Fruit fly (Drosophila melanogaster) whole organism, embryonic: ENCODE data around the gene Ankrd49.

Experiments
- Awh ChIP-seq: fragments of 200-800 bp; sonication (Bioruptor generic); IDR thresholded peaks from 2 replicates; pipeline ENCODE4, ENCODE4 v1.3.6; 2022; ENCODE audit warnings: missing biosample characterization, missing genetic modification characterization
- B-H2 ChIP-seq: fragments of 200-800 bp; sonication (Bioruptor generic); optimal IDR thresholded peaks from 2 replicates; lab custom pipeline; 2018; ENCODE audit warnings: missing biosample characterization, mild to moderate bottlenecking, missing genetic modification characterization
- Blimp-1 ChIP-seq: fragments of 200-800 bp; sonication (Bioruptor generic); optimal IDR thresholded peaks from 3 replicates; lab custom pipeline; 2018; ENCODE audit warnings: missing biosample characterization, missing genetic modification characterization, mild to moderate bottlenecking, moderate library complexity, missing genetic modification reagents
- CG10462 ChIP-seq: fragments of 200-800 bp; sonication (Bioruptor generic); optimal IDR thresholded peaks from 2 replicates; lab custom pipeline; 2016; ENCODE audit warnings: missing biosample characterization, missing genetic modification characterization
- CG11456 ChIP-seq: fragments of 200-800 bp; sonication (Bioruptor generic); IDR thresholded peaks from 3 replicates; pipeline ENCODE4 v1.3.6; 2022; ENCODE audit warnings: missing biosample characterization, missing genetic modification characterization
- CG12104 ChIP-seq: fragments of 200-800 bp; sonication (Bioruptor generic); optimal IDR thresholded peaks from 3 replicates; lab custom pipeline; 2016; ENCODE audit warnings: missing biosample characterization, missing genetic modification characterization
- CG14014 ChIP-seq: fragments of 200-800 bp; sonication (Bioruptor generic); IDR thresholded peaks from 2 replicates; pipeline ENCODE4 v1.3.6; 2022; ENCODE audit warnings: missing biosample characterization, missing genetic modification characterization
- CG15011 ChIP-seq: fragments of 200-800 bp; sonication (Bioruptor generic); optimal IDR thresholded peaks from 3 replicates; lab custom pipeline; 2018; ENCODE audit warnings: missing biosample characterization, mild to moderate bottlenecking, missing genetic modification characterization
- CG17568 ChIP-seq: fragments of 200-800 bp; sonication (Bioruptor generic); optimal IDR thresholded peaks from 2 replicates; lab custom pipeline; 2018; ENCODE audit warnings: missing biosample characterization, mild to moderate bottlenecking, missing genetic modification characterization, moderate library complexity
- CG2202 ChIP-seq: fragments of 200-800 bp; sonication (Bioruptor generic); optimal IDR thresholded peaks from 2 replicates; lab custom pipeline; 2018; ENCODE audit warnings: missing biosample characterization, mild to moderate bottlenecking, missing genetic modification characterization
- CG2889 ChIP-seq: fragments of 200-800 bp; sonication (Bioruptor generic); IDR thresholded peaks from 3 replicates; pipeline ENCODE4 v1.3.6; 2022; ENCODE audit warnings: missing biosample characterization, missing genetic modification characterization
- CG31388 ChIP-seq: fragments of 200-800 bp; sonication (Bioruptor generic); optimal IDR thresholded peaks from 2 replicates; lab custom pipeline; 2016; ENCODE audit warnings: missing biosample characterization, missing genetic modification characterization
- CG4820 ChIP-seq: fragments of 200-800 bp; sonication (Bioruptor generic); optimal IDR thresholded peaks from 3 replicates; lab custom pipeline; 2016; ENCODE audit warnings: missing biosample characterization, missing genetic modification characterization
- CG7372 ChIP-seq: fragments of 200-800 bp; sonication (Bioruptor generic); IDR thresholded peaks from 2 replicates; pipeline ENCODE4 v1.3.6; 2022; ENCODE audit warnings: missing biosample characterization, missing genetic modification characterization
- CG8089 ChIP-seq: fragments of 200-800 bp; sonication (Bioruptor generic); optimal IDR thresholded peaks from 3 replicates; lab custom pipeline; 2016; ENCODE audit warnings: missing biosample characterization, missing genetic modification characterization
- CTCF ChIP-seq: fragments of 200-800 bp; sonication (Bioruptor generic); optimal IDR thresholded peaks from 2 replicates; lab custom pipeline; 2017; ENCODE audit warnings: missing biosample characterization, mild to moderate bottlenecking, missing genetic modification characterization, moderate library complexity
- Fer2 ChIP-seq: fragments of 200-800 bp; sonication (Bioruptor generic); optimal IDR thresholded peaks from 2 replicates; lab custom pipeline; 2018; ENCODE audit warnings: missing biosample characterization, mild to moderate bottlenecking, missing genetic modification characterization, moderate library complexity
- Gug ChIP-seq: fragments of 200-800 bp; sonication (Bioruptor generic); IDR thresholded peaks from 4 replicates; pipeline ENCODE4 v1.3.6; 2022; ENCODE audit warnings: missing biosample characterization, missing genetic modification characterization
- HHEX ChIP-seq: fragments of 200-800 bp; sonication (Bioruptor generic); optimal IDR thresholded peaks from 3 replicates; lab custom pipeline; 2017; ENCODE audit warnings: missing biosample characterization, mild to moderate bottlenecking, missing genetic modification characterization, missing genetic modification reagents
- HmgD ChIP-seq: fragments of 200-800 bp; sonication (Bioruptor generic); optimal IDR thresholded peaks from 3 replicates; lab custom pipeline; 2016; ENCODE audit warnings: missing biosample characterization, missing genetic modification characterization
- Hmr ChIP-seq: fragments of 200-800 bp; sonication (Bioruptor generic); optimal IDR thresholded peaks from 3 replicates; lab custom pipeline; 2017; ENCODE audit warnings: mild to moderate bottlenecking, missing biosample characterization, missing genetic modification reagents, missing genetic modification characterization
- MESR4 ChIP-seq: fragments of 200-800 bp; sonication (Bioruptor generic); optimal IDR thresholded peaks from 2 replicates; lab custom pipeline; 2018; ENCODE audit warnings: missing biosample characterization, mild to moderate bottlenecking, missing genetic modification characterization, moderate library complexity
- Med ChIP-seq: fragments of 200-800 bp; sonication (Bioruptor generic); peaks from one replicate; lab custom pipeline; 2016; ENCODE audit warnings: missing biosample characterization, missing genetic modification characterization, mild to moderate bottlenecking, inconsistent platforms, moderate library complexity
- Nf-YC ChIP-seq: fragments of 200-800 bp; optimal IDR thresholded peaks from 3 replicates; lab custom pipeline; 2019; ENCODE audit warnings: missing biosample characterization, mild to moderate bottlenecking, missing genetic modification characterization, moderate library complexity
- NfI ChIP-seq: fragments of 200-800 bp; sonication (Bioruptor generic); optimal IDR thresholded peaks from 3 replicates; lab custom pipeline; 2018; ENCODE audit warnings: missing biosample characterization, mild to moderate bottlenecking, missing genetic modification characterization, moderate library complexity
- Side ChIP-seq: fragments of 200-800 bp; sonication (Bioruptor generic); optimal IDR thresholded peaks from 2 replicates; lab custom pipeline; 2016; ENCODE audit warnings: missing biosample characterization, missing genetic modification characterization
- Sry-β ChIP-seq: fragments of 200-800 bp; sonication (Bioruptor generic); optimal IDR thresholded peaks from 2 replicates; lab custom pipeline; 2018; ENCODE audit warnings: missing biosample characterization, mild to moderate bottlenecking, missing genetic modification characterization, moderate library complexity
- Tbp ChIP-seq: fragments of >200 bp; optimal IDR thresholded peaks from 2 replicates; lab custom pipeline; 2018; ENCODE audit warnings: missing biosample characterization, missing genetic modification characterization
- Usf ChIP-seq: fragments of 200-800 bp; sonication (Bioruptor generic); optimal IDR thresholded peaks from 2 replicates; lab custom pipeline; 2017; ENCODE audit warnings: missing genotype, missing biosample characterization, missing genetic modification characterization
- Vsx1 ChIP-seq: fragments of 200-800 bp; sonication (Bioruptor generic); optimal IDR thresholded peaks from 2 replicates; lab custom pipeline; 2017; ENCODE audit warnings: missing biosample characterization, mild to moderate bottlenecking, missing genetic modification characterization, missing genetic modification reagents
- ara ChIP-seq: fragments of 200-800 bp; sonication (Bioruptor generic); IDR thresholded peaks from 2 replicates; pipeline ENCODE4 v1.3.6; 2022; ENCODE audit warnings: missing biosample characterization, missing genetic modification characterization
- bab2 ChIP-seq: fragments of 200-800 bp; sonication (Bioruptor generic); optimal IDR thresholded peaks from 2 replicates; lab custom pipeline; 2016; ENCODE audit warnings: missing biosample characterization, missing genetic modification characterization
- corto ChIP-seq: fragments of 200-800 bp; sonication (Bioruptor generic); optimal IDR thresholded peaks from 2 replicates; lab custom pipeline; 2016; ENCODE audit warnings: missing biosample characterization, mild to moderate bottlenecking, missing genetic modification characterization, moderate library complexity
- dm ChIP-seq: fragments of 200-800 bp; sonication (Bioruptor generic); optimal IDR thresholded peaks from 3 replicates; lab custom pipeline; 2016; ENCODE audit warnings: missing biosample characterization, missing genetic modification characterization
- fd102C ChIP-seq: fragments of 200-800 bp; sonication (Bioruptor generic); optimal IDR thresholded peaks from 2 replicates; lab custom pipeline; 2018; ENCODE audit warnings: missing biosample characterization, mild to moderate bottlenecking, missing genetic modification characterization, moderate library complexity
- fru ChIP-seq: fragments of >200 bp; optimal IDR thresholded peaks from 2 replicates; lab custom pipeline; 2017
- gfzf ChIP-seq: fragments of 200-800 bp; sonication (Bioruptor generic); optimal IDR thresholded peaks from 2 replicates; lab custom pipeline; 2016; ENCODE audit warnings: missing biosample characterization, mild to moderate bottlenecking, missing genetic modification characterization, moderate library complexity
- insv ChIP-seq, 2 experiments: fragments of 200-800 bp; sonication (Bioruptor generic); optimal IDR thresholded peaks; 3 replicates each; lab custom pipeline; 2016 to 2018; ENCODE audit warnings: missing biosample characterization in 2 of 2, missing genetic modification characterization in 2 of 2
- org-1 ChIP-seq: fragments of 200-800 bp; sonication (Bioruptor generic); optimal IDR thresholded peaks from 2 replicates; lab custom pipeline; 2017; ENCODE audit warnings: missing biosample characterization, missing genetic modification characterization
- pzg ChIP-seq: fragments of 200-800 bp; sonication (Bioruptor generic); optimal IDR thresholded peaks from 3 replicates; lab custom pipeline; 2018; ENCODE audit warnings: missing biosample characterization, mild to moderate bottlenecking, missing genetic modification characterization, moderate library complexity
- repo ChIP-seq: fragments of 200-800 bp; sonication (Bioruptor generic); optimal IDR thresholded peaks from 2 replicates; lab custom pipeline; 2016; ENCODE audit warnings: missing biosample characterization, missing genetic modification characterization
- salm ChIP-seq: fragments of 200-800 bp; sonication (Bioruptor generic); optimal IDR thresholded peaks from 2 replicates; lab custom pipeline; 2018; ENCODE audit warnings: missing biosample characterization, mild to moderate bottlenecking, missing genetic modification characterization
- sens-2 ChIP-seq: fragments of 200-800 bp; sonication (Bioruptor generic); IDR thresholded peaks from 2 replicates; pipeline ENCODE4 v1.3.6; 2022; ENCODE audit warnings: missing biosample characterization, missing genetic modification characterization
- slbo ChIP-seq: fragments of 200-800 bp; sonication (Bioruptor generic); IDR thresholded peaks from 2 replicates; pipeline ENCODE4 v1.3.6; 2022; ENCODE audit warnings: missing biosample characterization, missing genetic modification characterization
- slp2 ChIP-seq: fragments of 200-800 bp; sonication (Bioruptor generic); optimal IDR thresholded peaks from 2 replicates; lab custom pipeline; 2016; ENCODE audit warnings: missing biosample characterization, missing genetic modification characterization
- tll ChIP-seq, 2 experiments: fragments of 200-800 bp in 1 of 2; fragments of >200 bp in 1 of 2; sonication (Bioruptor generic) in 1 of 2; optimal IDR thresholded peaks; 2 replicates each; lab custom pipeline; 2017 to 2019; ENCODE audit warnings: missing biosample characterization in 2 of 2, missing genetic modification characterization in 2 of 2, mild to moderate bottlenecking in 1 of 2, moderate library complexity in 1 of 2
- toy ChIP-seq: fragments of 200-800 bp; sonication (Bioruptor generic); IDR thresholded peaks from 2 replicates; pipeline ENCODE4 v1.3.6; 2022; ENCODE audit warnings: missing biosample characterization, missing genetic modification characterization
- wek ChIP-seq: fragments of 200-800 bp; sonication (Bioruptor generic); optimal IDR thresholded peaks from 3 replicates; lab custom pipeline; 2018; ENCODE audit warnings: missing biosample characterization, mild to moderate bottlenecking, missing genetic modification characterization, moderate library complexity
- yki ChIP-seq: fragments of >200 bp; optimal IDR thresholded peaks from 3 replicates; lab custom pipeline; 2018
- zfh1 ChIP-seq: fragments of 200-800 bp; sonication (Bioruptor generic); IDR thresholded peaks from 3 replicates; pipeline ENCODE4 v1.3.6; 2022; ENCODE audit warnings: missing biosample characterization, missing genetic modification characterization

Ankrd49 gene

DNA sequence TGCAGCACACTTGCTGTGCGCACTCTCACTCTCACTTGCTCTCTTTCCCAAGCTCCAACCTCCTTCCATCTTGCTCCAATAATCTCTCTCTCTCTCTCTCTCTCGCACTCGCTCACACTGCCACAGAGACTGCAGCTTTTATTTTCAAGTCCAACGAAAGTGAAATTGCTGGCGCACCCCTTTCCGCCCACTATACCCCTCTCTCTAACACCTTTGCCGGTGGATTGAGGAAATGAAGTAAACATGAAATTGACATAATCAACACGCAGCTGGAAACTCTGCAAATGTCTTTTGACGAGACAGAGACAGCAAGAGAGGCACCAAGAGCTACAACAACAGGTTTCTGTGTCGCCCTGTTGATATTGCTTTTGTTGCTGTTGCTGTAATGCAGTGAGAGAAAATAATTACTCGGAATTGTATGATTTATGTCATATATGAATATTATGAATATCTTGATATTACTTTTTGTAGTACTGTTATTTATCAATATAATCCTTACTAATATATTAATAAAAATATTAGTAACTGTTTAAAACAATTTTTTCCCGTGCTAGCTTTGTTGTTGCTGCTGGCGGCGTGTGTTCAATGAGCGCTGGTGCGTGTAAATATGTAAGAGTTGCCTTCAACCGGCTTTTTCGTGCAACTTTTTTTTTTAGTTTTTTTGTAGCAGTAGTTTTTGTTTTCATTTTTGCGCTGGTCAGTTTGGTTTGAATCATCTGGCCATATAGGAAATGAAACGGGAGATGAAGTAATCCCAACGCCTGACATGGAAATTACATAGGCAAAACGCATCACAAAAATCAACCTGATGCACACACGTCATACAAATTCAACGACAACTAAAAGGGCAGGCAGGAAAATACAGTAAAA is 11.4 kb downstream of the Ankrd49 start (continued):
- peak; percentile 77 for TF ChIP-seq Vsx1 (GFP tag; lab: Kevin White, UChicago)
- peak; percentile 60; the same call in 3 of the 4 replicates for TF ChIP-seq Gug (GFP tag; lab: Robert Waterston, UW)
- no peak for TF ChIP-seq insv (GFP tag; optimal IDR thresholded peaks at IDR 0.05; lab: Kevin White, UChicago)
- peak; percentile 90 for TF ChIP-seq CG4820 (GFP tag; lab: Kevin White, UChicago)
- peak; percentile 83 for TF ChIP-seq Med
- TF ChIP-seq CG2889 (GFP tag; lab: Robert Waterston, UW) = peak; percentile 72; the same call in 2 of the 3 replicates
- peak; percentile 52 for TF ChIP-seq Sry-β (GFP tag; lab: Kevin White, UChicago)
- peak; percentile 37 for TF ChIP-seq corto
- peak; percentile 89 for TF ChIP-seq HHEX (GFP tag; lab: Kevin White, UChicago)
- TF ChIP-seq org-1 (GFP tag; lab: Kevin White, UChicago) = peak; percentile 86
- TF ChIP-seq fd102C (GFP tag; lab: Kevin White, UChicago) = no peak
- TF ChIP-seq Tbp (GFP tag; lab: Kevin White, UChicago) = no peak
- TF ChIP-seq MESR4 (GFP tag; lab: Kevin White, UChicago) = peak; percentile 5
- peak; percentile 76 for TF ChIP-seq CG11456 (GFP tag; lab: Robert Waterston, UW)
- TF ChIP-seq toy (GFP tag; lab: Robert Waterston, UW) = peak; percentile 68
- no peak for TF ChIP-seq CG8089 (GFP tag; lab: Kevin White, UChicago)
- peak; percentile 88 for TF ChIP-seq CG12104 (GFP tag; lab: Kevin White, UChicago)
- TF ChIP-seq CG15011 (GFP tag; lab: Kevin White, UChicago) = peak; percentile 74
- no peak for TF ChIP-seq pzg (GFP tag; lab: Kevin White, UChicago)
- TF ChIP-seq fru = no peak
- peak; percentile 52 for TF ChIP-seq Nf-YC (tag; lab: Kevin White, UChicago)
- TF ChIP-seq slbo (GFP tag; lab: Robert Waterston, UW) = peak; percentile 89
- TF ChIP-seq repo (GFP tag; lab: Kevin White, UChicago) = peak; percentile 43
- peak; percentile 87 for TF ChIP-seq Hmr
- TF ChIP-seq Fer2 (tag; lab: Kevin White, UChicago) = peak; percentile 51
- TF ChIP-seq zfh1 (GFP tag; lab: Robert Waterston, UW) = peak; percentile 89
- TF ChIP-seq CG2202 (tag; lab: Kevin White, UChicago) = peak; percentile 62
- peak; percentile 64; the same call in 1 of the 2 replicates for TF ChIP-seq sens-2 (GFP tag; lab: Robert Waterston, UW)
- peak; percentile 23 for TF ChIP-seq CTCF
- TF ChIP-seq CG17568 (GFP tag; lab: Kevin White, UChicago) = peak; percentile 76
- peak; percentile 100 for TF ChIP-seq Blimp-1 (GFP tag; lab: Kevin White, UChicago)
- TF ChIP-seq tll (GFP tag; optimal IDR thresholded peaks at IDR 0.05; lab: Kevin White, UChicago) = no peak
- TF ChIP-seq wek (GFP tag; lab: Kevin White, UChicago) = peak; percentile 74
- no peak for TF ChIP-seq yki (lab: Kevin White, UChicago)
- no peak for TF ChIP-seq dm
- TF ChIP-seq HmgD (GFP tag; lab: Kevin White, UChicago) = peak; percentile 51
- no peak for TF ChIP-seq gfzf
- TF ChIP-seq ara (GFP tag; lab: Robert Waterston, UW) = peak; percentile 92
- TF ChIP-seq Awh = peak; percentile 94
- TF ChIP-seq CG31388 (GFP tag; lab: Kevin White, UChicago) = peak; percentile 76
- TF ChIP-seq CG7372 = peak; percentile 90
- TF ChIP-seq Side (GFP tag; lab: Kevin White, UChicago) = peak; percentile 45
- peak; percentile 85 for TF ChIP-seq CG14014 (GFP tag; lab: Robert Waterston, UW)
- no peak for TF ChIP-seq slp2
- peak; percentile 73 for TF ChIP-seq NfI (GFP tag; lab: Kevin White, UChicago)
- no peak for TF ChIP-seq B-H2 (GFP tag; lab: Kevin White, UChicago)
- peak; percentile 53 for TF ChIP-seq Usf
- peak; percentile 86 for TF ChIP-seq salm (tag; lab: Kevin White, UChicago)
- TF ChIP-seq CG10462 (GFP tag; lab: Kevin White, UChicago) = peak; percentile 75
- TF ChIP-seq bab2 (GFP tag; lab: Kevin White, UChicago) = peak; percentile 36
